Fruit fly (Drosophila melanogaster) whole organism, larva: ENCODE data around the gene Iru.

Experiments used
- noc ChIP-seq: fragments of 200-800 bp; sonication (Bioruptor generic); optimal IDR thresholded peaks from 3 replicates; lab custom pipeline; 2019; ENCODE audit warnings: missing biosample characterization, mild to moderate bottlenecking, missing genetic modification characterization, moderate library complexity

Iru gene

DNA sequence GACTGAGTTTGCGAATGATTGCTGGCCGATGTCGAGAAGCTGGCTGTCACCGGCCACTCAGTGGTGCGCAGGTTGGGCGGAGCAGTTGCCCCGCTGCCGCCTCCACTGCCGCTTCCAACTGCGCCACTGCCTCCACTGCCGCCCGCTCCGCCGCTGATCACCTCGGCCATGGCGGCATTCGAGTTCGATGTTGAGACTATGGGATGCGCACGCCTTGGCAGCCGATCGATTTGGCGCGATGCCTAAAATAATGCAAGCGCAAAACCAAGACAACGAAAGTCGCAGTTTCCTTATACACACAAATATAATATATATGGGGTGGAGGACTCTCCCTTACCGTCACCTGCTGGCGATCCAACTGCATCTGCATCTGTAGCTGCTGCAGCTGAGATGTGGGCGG is 5.5 kb downstream of the Iru start:
- no peak for TF ChIP-seq noc (tag; lab: Kevin White, UChicago)

DNA sequence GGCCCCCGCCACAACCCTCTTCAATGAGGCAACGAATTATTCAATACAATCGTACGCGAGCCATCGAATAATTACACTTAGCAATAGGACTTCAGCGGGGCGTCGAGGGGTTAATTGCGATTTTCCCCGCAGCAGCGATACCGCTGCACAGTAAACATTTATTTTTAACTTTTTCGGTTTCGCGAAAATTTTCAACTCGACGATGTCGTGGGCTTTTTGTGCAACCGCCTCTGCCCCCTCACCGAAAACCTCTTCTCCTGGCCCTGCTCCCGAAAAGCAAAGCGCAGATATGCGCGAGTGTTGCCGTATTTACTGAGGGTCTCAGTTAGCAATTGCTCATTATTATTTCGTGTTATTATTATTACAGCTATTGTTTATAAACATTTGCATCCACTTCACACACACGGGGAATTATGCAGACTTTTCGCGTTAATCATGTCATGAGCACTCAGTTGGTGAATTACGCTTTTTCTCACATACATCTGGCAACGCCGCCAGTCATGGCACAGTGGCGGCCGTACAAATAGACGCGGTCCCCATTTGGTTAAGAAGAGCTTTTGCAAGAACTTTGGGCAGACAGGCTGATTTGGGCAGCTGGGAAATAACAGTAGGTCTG is 7.6 kb downstream of the Iru start:
- peak; percentile 75 for TF ChIP-seq noc (tag; lab: Kevin White, UChicago)

DNA sequence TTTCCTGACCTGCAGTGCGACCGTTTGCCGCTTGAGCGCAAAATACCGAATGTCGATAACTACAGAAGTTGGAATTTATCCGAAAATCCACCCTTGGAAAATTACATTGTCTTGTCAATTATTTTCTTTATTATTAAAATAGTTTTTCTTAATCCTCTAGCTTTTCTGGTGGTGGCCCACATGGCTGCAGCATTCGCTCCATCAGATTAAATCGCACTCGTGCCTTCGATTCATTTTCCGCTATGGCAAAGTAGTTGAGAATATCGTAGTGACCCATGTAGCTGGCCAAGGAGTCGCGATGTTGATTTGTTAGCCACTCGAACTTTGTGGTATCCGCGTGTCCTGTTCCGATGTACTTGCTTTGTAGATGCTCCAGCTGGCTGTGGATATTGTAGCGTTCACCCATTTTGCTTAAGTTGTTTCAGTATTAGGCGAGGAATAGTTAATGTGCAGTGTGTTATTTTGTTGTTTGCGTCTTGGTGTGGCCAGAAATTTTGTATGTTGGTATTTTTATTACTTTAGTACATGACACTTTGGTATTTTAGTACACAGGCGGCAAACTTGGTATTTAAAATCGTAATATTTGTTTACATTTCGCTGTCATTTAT is 8.7 kb downstream of the Iru start, which contains the start of the genes Kcmf1, Sf3b5 and CG11986:
Gene Kcmf1, minus strand, starts transcription at position 51 of the 608 bp plus-strand sequence.
Gene Sf3b5, minus strand, starts transcription at position 483 of the 608 bp plus-strand sequence.
Gene CG11986, plus strand, starts transcription at position 588 of the 608 bp plus-strand sequence.
- TF ChIP-seq noc (tag; lab: Kevin White, UChicago): no peak

DNA sequence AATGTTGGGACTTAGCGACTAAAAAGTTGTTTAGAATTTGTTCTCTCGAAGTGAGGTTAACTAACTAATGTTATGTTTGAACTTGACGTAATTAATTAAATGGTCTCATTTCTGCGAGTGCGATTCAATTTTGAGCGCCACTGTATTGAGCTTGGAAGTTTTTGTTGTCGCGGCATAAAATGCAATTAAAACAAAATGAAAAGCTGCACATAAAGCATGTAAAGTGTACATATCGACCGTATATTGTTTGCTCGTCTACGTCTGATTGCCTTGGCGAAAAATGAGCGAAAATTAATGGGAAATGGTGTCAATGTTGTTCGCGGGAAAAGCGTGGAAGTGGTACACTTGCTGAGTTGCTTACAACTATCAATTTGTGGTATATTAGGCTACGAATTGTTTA is 10.6 kb downstream of the Iru start:
- TF ChIP-seq noc (tag; lab: Kevin White, UChicago): no peak

DNA sequence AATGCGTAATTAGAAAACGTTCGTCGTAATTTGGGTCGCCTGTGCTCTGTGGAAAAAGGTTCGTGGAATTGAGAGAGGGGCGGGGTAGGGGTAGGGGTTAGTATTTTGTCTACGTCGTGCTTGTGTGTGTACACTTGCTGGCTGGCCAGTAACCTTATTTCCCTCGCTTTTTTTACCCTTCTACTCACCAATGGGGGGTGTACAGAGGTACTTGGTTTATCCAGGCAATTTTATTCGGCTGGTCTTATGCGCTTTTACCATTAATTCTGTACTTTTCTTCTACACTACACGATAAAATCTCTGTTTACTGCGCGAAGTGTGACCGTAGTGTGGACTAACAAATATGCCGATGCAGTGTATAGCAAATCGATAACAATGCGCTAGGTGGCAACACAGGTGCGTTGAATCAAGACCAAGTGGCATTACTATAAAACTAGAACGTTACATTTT is 13.5 kb downstream of the Iru start, which contains the start of gene tgo:
Gene tgo, minus strand, starts transcription at position 334 of the 450 bp plus-strand sequence.
- TF ChIP-seq noc (tag; lab: Kevin White, UChicago): peak; percentile 41

DNA sequence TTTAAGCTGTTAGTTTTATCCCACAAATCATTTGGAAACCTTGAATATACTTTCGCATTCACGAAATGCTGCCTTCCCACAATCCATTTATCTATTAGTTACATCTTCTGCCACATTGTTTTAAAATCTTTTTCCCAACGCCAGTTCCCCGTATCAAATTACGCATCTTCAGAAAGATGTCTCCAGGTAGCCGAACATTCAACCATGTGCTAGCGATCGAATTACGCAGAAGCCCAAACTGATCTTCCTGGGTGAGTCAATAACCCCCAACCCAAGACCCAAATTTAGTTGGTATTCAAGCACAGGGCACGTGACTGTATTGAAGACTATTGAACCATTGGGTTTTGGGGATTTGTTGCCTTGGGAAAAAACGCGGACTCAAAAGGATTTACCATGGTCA is 17.7 kb downstream of the Iru start:
- no peak for TF ChIP-seq noc (tag; lab: Kevin White, UChicago)

DNA sequence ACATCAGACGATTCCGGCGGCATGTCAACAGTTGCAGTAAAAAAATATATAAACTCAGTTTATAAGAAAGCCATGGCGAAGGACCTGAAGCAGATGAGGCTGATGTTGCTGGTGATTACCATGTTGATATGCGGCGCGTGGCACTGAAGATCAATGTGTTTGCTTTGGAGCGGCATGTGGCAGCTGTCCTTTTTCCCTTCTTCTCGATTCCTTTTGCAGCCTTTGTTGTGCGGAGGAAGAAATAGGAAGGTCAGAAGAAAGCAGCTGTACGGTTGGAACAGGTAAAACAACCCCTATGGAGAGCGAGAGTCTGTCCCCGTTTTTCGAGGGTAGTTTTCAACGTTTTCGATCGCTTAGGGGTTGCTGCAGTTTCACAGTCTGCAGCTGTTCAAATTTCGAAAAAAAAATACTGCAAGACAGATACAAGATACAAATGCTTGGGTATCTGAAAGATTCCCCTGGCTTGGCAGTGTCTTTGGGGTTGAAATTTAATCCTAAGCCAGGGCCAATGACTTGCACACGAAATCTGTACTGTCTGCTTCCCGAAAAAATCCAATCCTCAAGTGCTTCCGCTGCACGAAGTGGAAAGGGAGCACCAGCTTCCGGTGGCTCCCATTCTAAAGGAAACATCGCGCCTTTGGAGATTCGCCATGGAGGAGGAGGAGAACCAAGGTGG is 18.7 kb downstream of the Iru start:
- no peak for TF ChIP-seq noc (tag; lab: Kevin White, UChicago)

DNA sequence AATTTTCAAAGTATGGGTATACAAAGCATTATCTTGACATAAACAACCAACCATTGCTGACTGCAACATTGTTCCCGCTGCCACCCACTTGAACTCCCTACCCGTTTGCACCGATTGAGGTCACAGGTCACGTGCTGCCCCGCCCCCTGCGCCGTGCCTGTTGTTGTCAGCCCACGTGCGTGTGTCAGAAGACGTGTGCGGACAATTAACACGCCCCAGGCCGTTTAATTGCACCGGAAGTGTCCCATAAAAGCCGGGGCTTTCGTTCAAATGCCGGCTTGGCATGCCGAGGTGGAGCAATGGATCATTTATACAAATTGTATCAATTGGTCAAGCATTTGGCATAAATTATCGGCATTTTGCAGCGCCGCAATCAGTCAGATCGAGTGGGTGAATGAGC is 20.8 kb downstream of the Iru start:
- TF ChIP-seq noc (tag; lab: Kevin White, UChicago): no peak

DNA sequence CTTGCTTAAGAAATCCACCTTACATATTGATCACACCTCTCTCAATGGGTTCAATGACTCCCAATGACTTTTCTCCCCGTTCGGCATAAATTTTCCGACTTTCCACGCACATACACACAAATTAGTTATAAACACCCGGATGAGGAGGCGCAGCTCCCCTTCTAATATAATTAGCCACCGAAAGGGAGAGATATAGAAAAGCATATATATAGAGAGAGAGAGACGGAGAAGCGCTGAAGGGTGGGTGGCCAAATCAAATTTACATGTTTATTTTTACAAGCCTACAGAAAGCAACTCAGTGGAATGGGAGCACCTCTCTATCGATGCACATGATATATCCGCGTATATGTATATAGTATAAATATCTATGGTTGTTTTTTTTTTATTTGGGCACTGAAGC is 22.4 kb downstream of the Iru start:
- no peak for TF ChIP-seq noc (tag; lab: Kevin White, UChicago)

DNA sequence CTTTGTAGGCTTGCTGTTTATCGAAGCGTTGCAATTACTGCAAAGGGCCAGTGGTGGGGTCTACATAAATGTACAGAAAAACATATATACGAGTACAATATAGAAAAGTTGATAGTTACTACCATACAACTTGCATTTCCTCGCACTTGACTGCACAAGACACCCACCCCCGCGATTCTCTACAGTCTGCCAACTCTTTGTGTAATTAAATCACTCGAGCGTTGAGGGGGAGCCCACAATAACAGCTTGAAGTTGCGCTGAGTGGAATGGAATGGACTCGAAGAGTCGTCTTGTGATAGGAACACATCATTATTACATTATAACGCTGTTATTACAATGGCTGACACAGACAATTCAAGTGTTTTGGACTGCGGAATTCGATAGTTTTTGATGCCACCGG is 23.2 kb downstream of the Iru start:
- TF ChIP-seq noc (tag; lab: Kevin White, UChicago): no peak

DNA sequence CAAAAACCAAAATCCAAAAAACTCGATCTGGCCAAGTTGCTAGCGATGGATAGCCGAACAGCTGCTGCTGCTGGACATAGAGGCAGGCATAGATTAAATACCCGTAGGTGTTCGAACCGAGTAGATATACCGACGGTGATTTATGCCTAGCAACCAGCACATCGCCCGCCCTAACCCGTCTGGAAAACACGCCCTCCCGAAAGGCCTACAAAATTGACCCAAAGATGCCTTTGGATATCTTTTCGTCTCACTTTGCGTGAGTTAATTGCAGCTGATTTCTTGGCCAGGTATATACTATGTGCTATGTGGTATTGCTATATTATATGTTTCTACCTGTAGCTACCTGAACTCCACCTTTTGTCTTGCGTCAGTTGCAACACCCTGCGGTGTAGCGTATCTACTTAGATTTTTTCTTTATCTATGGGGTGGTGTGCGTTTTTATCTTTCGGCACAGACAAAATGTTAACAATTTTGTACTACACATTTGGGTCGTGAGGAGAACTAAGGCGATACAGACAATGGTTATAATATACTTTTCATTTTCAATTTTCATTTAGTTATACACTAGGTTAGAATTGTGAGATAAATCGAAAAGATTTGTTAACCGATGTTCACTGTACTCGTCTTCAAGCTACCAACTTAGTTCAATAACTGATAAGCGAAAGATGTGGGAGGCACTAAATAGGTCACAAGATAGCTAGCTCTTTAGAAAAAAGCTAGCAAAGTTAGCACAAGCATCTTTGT is 23.9 kb downstream of the Iru start:
- no peak for TF ChIP-seq noc (tag; lab: Kevin White, UChicago)

DNA sequence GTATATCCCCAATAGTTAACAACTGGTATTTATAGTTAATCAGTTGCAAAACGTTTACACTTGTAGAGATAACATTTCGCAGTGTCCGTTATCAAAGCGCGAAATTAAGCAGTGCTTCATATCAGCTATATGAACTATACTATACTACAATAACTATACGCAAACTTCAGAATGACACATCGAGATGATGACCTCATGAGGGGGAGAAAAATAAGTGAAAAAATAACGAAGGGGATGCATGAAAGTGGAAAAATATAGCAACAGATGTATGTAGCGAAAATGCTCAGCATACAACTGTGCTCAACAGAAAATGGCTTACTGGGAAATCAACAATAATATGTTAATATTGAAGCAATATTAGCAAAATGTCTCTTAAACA is 24.5 kb downstream of the Iru start:
- TF ChIP-seq noc (tag; lab: Kevin White, UChicago): no peak

DNA sequence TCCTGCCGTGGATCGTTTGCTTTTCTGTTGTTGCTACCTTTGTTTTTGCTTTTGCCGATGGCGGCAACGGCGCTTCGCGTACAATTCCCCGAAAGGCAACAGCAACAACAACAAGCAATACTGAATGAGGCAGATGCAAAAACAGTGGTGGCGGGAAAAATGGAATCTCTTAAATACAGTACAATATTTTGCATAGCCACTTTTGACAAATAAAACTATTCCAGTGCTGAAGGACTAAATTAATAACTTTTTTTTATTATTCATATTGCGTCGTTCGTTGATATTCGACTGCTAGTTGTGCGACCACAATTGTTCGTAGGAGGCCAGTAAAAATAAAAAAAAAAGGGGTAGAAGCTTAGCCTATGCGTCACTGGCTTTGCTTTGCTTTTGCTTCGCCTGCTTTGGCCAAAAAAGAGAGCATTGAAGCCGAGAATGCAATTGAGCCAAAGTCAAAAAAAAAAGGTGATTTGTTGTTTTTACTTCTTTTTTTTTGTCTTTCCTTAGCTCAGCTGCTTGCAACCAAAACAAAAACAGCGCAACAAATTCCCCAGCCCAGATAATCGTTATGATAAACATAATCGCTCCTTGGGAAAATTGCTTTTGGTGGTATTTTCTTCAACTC is 25.7 kb downstream of the Iru start:
- peak; percentile 85 for TF ChIP-seq noc (tag; lab: Kevin White, UChicago)

DNA sequence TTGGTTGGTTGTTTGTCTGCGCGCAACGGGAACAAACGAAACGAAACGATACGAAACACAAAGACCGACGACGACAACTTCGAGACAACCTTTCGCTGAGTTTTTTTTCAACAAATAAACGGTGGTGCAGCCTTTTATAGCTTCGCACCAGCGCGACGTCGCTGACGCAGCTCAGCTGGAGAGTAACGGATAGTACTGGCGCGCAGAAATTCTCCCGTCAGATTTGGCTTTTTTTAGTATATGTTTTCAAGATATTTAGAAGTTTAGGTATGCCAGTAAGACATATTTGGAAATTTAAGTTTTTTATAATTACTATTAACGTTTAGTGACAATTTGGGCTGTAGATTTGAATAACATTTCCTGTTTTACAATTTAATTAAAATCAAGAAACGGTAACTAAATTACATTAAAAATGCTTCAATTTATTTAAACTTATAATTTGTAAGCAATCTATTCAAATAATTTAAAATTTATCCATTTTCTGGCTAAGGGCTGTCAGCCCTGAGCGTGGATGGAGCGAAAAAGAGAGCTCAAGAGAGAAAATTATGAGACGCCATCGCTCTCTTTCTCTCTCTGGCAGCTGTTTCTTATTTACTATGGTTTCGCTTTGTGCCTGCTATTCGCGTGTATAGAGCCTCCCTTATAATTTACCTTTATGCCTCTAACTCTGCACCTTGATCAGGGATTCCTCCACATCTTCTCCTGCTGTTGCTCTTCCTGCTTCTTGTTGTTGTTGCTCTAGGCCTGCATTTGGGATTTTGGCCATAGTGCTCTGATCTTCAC is 27.6 kb downstream of the Iru start:
- TF ChIP-seq noc (tag; lab: Kevin White, UChicago): peak; percentile 93

DNA sequence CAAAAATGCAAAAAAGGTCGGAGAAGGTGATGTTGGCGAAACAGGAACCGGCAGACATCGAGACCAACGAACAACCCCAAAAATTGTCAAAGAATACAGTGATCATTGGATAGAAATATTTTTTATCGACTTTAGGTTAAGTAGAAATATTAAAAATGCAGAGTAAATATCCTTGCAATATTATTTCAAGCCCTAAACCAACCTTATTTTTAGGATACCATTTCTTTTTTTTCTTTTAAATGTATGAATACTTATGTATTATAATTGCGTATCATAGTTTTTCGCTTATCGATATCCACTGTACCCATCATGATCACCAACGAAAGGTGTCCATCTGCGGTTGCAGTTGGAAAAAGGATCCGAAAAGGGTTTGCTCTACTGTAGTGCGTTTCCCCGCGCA is 29.0 kb downstream of the Iru start:
- no peak for TF ChIP-seq noc (tag; lab: Kevin White, UChicago)
